Fruit fly (Drosophila melanogaster): Measurements from ENCODE around the gene X11Lbeta.

The X11Lbeta gene

dm6 chrX:10739614-10740436 lies 112.3 kb downstream of the X11Lbeta start (continued):
- TF ChIP-seq ato (GFP tag; IDR thresholded peaks at IDR 0.05; ENCODE audit: partially characterized antibody), result no peak
- no peak for TF ChIP-seq lilli (GFP tag; optimal IDR thresholded peaks at IDR 0.05)
- TF ChIP-seq CG12155 (GFP tag; optimal IDR thresholded peaks at IDR 0.05), result no peak
- no peak for TF ChIP-seq CG9876 (GFP tag; optimal IDR thresholded peaks at IDR 0.05)
- TF ChIP-seq CG5953 (GFP tag; IDR thresholded peaks at IDR 0.05), result no peak
- no peak for TF ChIP-seq MBD-R2 (GFP tag; IDR thresholded peaks at IDR 0.05)
- no peak for TF ChIP-seq YL-1 (GFP tag; optimal IDR thresholded peaks at IDR 0.05)
- no peak for TF ChIP-seq CG3847 (GFP tag; IDR thresholded peaks at IDR 0.05)
- TF ChIP-seq Hr78 (GFP tag; optimal IDR thresholded peaks at IDR 0.05), result peak in 1 of 2 experiments; percentile 23
- TF ChIP-seq CG2199 (GFP tag; IDR thresholded peaks at IDR 0.05), result peak; percentile 54; the same call in 1 of the 3 replicates
- peak; percentile 50 for TF ChIP-seq lab (GFP tag; optimal IDR thresholded peaks at IDR 0.05)
- no peak for TF ChIP-seq Lhr (GFP tag; optimal IDR thresholded peaks at IDR 0.05)
- TF ChIP-seq CG2889 (GFP tag; IDR thresholded peaks at IDR 0.05), result no peak
- TF ChIP-seq CG8290 (GFP tag; optimal IDR thresholded peaks at IDR 0.05), result no peak
- peak in 1 of 2 experiments; percentile 45 for TF ChIP-seq CG8290 (tag; optimal IDR thresholded peaks at IDR 0.05)
- no peak for TF ChIP-seq CG2712 (tag; optimal IDR thresholded peaks at IDR 0.05)
- no peak for TF ChIP-seq H2.0 (GFP tag; IDR thresholded peaks at IDR 0.05)
- no peak for TF ChIP-seq CrebB (tag; optimal IDR thresholded peaks at IDR 0.05)
- TF ChIP-seq repo (GFP tag; optimal IDR thresholded peaks at IDR 0.05), result no peak
- TF ChIP-seq CG32767 (GFP tag; IDR thresholded peaks at IDR 0.05), result no peak
- TF ChIP-seq Lim3 (GFP tag; IDR thresholded peaks at IDR 0.05), result no peak
- peak; percentile 52 for TF ChIP-seq Vsx1 (GFP tag; optimal IDR thresholded peaks at IDR 0.05)
- no peak for TF ChIP-seq Dref (GFP tag; IDR thresholded peaks at IDR 0.05)
- TF ChIP-seq esg (GFP tag; conservative IDR thresholded peaks at IDR 0.05), result no peak
- TF ChIP-seq Xbp1 (GFP tag; optimal IDR thresholded peaks at IDR 0.05), result no peak
- peak; percentile 27 for TF ChIP-seq CG10543 (GFP tag; optimal IDR thresholded peaks at IDR 0.05)
- no peak for TF ChIP-seq Trl (optimal IDR thresholded peaks at IDR 0.05)
- no peak for TF ChIP-seq Trl (GFP tag; optimal IDR thresholded peaks at IDR 0.05)
- TF ChIP-seq Eip74EF (GFP tag; optimal IDR thresholded peaks at IDR 0.05), result no peak
- TF ChIP-seq CG15479 (GFP tag; optimal IDR thresholded peaks at IDR 0.05), result no peak
- no peak for TF ChIP-seq scrt (GFP tag; optimal IDR thresholded peaks at IDR 0.05)
- TF ChIP-seq Meics (GFP tag; optimal IDR thresholded peaks at IDR 0.05), result no peak
- no peak for TF ChIP-seq CG7786 (GFP tag; optimal IDR thresholded peaks at IDR 0.05)
- no peak for TF ChIP-seq tio (GFP tag; optimal IDR thresholded peaks at IDR 0.05)
- TF ChIP-seq twi (tag; optimal IDR thresholded peaks at IDR 0.05), result no peak
- no peak for TF ChIP-seq MTF-1 (GFP tag; optimal IDR thresholded peaks at IDR 0.05; ENCODE audit: borderline replicate concordance)
- TF ChIP-seq lola (GFP tag; optimal IDR thresholded peaks at IDR 0.05), result no peak
- peak; percentile 94 for TF ChIP-seq mirr (GFP tag; optimal IDR thresholded peaks at IDR 0.05)
- no peak for TF ChIP-seq CG14050 (GFP tag; IDR thresholded peaks at IDR 0.05)
- no peak for TF ChIP-seq tap (tag; optimal IDR thresholded peaks at IDR 0.05)
- TF ChIP-seq caup (GFP tag; optimal IDR thresholded peaks at IDR 0.05; ENCODE audit: severe bottlenecking), result peak; percentile 6
- TF ChIP-seq CG31224 (GFP tag; IDR thresholded peaks at IDR 0.05), result no peak
- TF ChIP-seq rib (GFP tag; IDR thresholded peaks at IDR 0.05), result no peak
- TF ChIP-seq kni (GFP tag; optimal IDR thresholded peaks at IDR 0.05), result no peak
- TF ChIP-seq Fer1 (GFP tag; optimal IDR thresholded peaks at IDR 0.05), result no peak
- no peak for TF ChIP-seq CG17385 (GFP tag; optimal IDR thresholded peaks at IDR 0.05)
- no peak for TF ChIP-seq CG4730 (GFP tag; IDR thresholded peaks at IDR 0.05)
- TF ChIP-seq CG11696 (GFP tag; IDR thresholded peaks at IDR 0.05), result no peak
- TF ChIP-seq CG5245 (GFP tag; optimal IDR thresholded peaks at IDR 0.05), result no peak
